Worm (Caenorhabditis elegans): Measurements from ENCODE around the gene Y57A10A.31.
"Not testable (repeated sequence)": the region's sequence is repeated elsewhere in the genome, so short reads cannot be mapped to it uniquely, and the experiment has no call there.

The Y57A10A.31 gene

DNA sequence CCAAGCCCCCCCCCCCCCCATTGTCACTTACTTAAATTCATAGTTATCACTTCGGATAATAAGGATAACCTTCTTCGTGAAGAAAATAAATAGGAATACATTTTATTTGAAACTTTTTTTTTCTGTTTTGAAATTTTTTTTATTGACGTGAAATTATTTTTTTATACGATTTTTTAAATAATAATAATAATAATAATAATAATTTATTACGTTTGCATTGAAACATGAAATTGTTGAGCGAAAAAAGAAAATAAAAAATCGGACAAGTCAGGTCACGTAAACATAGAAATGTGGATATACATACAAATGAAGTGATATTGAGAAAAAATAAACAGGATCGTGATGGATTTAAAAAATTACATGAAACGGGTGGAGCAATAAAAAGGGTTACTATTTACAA, 20.4 kb downstream of the Y57A10A.31 start, which contains the start of gene C50E10.2:
Gene C50E10.2 (minus strand): TSS at position 101 of the 400 bp plus-strand sequence.
- no peak for TF ChIP-seq sma-9 (GFP tag; optimal IDR thresholded peaks at IDR 0.05)
- no peak for TF ChIP-seq sma-9 (tag; optimal IDR thresholded peaks at IDR 0.05)
- no peak for TF ChIP-seq blmp-1 (tag; optimal IDR thresholded peaks at IDR 0.05; ENCODE audit: insufficient read depth)
- no peak for TF ChIP-seq alr-1 (tag; optimal IDR thresholded peaks at IDR 0.05)
- no peak for TF ChIP-seq nhr-11 (tag; optimal IDR thresholded peaks at IDR 0.05)
- no peak for TF ChIP-seq ztf-1 (GFP tag; conservative IDR thresholded peaks at IDR 0.05)
- no peak for TF ChIP-seq ceh-16 (tag; optimal IDR thresholded peaks at IDR 0.05)
- no peak for TF ChIP-seq ceh-82 (tag; optimal IDR thresholded peaks at IDR 0.05)
- TF ChIP-seq skn-1 (tag; optimal IDR thresholded peaks at IDR 0.05), result no peak

DNA sequence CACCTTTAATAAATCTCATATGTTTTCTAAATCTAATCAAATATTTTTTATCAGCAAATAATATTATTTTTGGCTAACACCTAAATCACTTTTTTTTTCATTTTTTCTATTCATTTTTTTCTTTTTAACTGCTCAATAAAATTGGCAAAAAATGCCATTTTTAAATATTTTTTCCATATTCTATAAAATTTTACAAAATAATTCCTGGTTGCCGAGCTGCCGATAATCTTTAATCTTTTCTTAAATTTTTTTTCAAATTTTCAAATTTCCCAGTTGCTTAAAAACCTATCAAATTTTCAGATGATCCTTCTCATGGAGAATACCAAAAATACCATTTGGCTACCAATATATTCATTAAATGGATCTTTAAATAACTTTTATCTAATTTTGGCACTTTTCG, 22.4 kb downstream of the Y57A10A.31 start, which contains the start of gene sre-51:
Gene sre-51 (plus strand): TSS at position 301 of the 400 bp plus-strand sequence.
- TF ChIP-seq elt-1 (tag; optimal IDR thresholded peaks at IDR 0.05) (no peak), gmeb-1 (tag; optimal IDR thresholded peaks at IDR 0.05) (no peak), lin-39 (tag; optimal IDR thresholded peaks at IDR 0.05) (no peak), nhr-77 (tag; optimal IDR thresholded peaks at IDR 0.05) (no peak), sem-4 (tag; optimal IDR thresholded peaks at IDR 0.05) (no peak), zag-1 (tag; optimal IDR thresholded peaks at IDR 0.05) (no peak), ztf-11 (tag; optimal IDR thresholded peaks at IDR 0.05) (no peak), nhr-10 (tag; optimal IDR thresholded peaks at IDR 0.05) (no peak), nhr-6 (tag; optimal IDR thresholded peaks at IDR 0.05) (no peak), snpc-4 (tag; optimal IDR thresholded peaks at IDR 0.05) (no peak), sma-9 (GFP tag; optimal IDR thresholded peaks at IDR 0.05) (no peak), sma-9 (tag; optimal IDR thresholded peaks at IDR 0.05) (no peak), nhr-23 (tag; optimal IDR thresholded peaks at IDR 0.05) (no peak)

DNA sequence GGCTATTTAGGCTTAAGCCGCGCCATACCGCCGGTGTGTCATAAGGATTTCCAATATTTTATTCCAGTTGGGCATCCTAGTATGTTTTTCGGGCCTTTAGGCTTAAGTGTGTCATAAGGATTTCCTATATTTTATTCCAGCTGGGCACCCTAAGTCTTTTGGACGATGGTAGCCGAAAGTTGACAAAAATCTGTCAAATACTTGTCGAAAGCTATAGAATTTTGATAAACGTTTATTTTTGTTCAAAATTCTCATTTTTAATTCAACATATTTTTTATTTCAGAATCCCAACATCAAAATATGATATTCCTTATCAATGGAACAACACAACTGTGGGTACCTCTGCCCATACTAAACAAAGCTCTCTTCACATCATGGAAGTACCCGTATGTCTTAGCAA, 29.4 kb downstream of the Y57A10A.31 start, which contains the start of gene sre-49:
Gene sre-49 (plus strand): TSS at position 301 of the 400 bp plus-strand sequence.
- not testable (repeated sequence) for TF ChIP-seq ama-1 (optimal IDR thresholded peaks at IDR 0.05); blmp-1 (tag; optimal IDR thresholded peaks at IDR 0.05; ENCODE audit: insufficient read depth); lin-39 (tag; optimal IDR thresholded peaks at IDR 0.05)

DNA sequence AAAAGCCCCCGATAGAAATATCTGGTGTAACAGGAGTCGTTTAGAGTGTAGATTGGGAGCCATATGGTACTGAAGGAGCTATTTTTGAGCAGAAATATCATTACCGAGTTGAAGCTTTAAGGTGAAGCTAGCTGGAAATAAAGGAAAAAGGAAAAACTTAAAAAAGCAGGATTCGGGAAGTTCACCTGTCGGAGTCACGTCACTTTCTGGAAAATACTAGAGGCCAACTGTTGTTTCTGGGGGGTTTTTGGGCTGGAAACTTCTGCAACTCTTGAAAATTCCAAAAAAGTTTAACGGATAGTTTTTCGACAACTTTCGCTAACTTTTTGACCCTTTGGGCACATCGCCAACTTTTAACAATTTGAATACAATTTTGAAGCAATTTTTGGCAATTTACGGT, 34.1 kb downstream of the Y57A10A.31 start, which contains the start of gene sre-53:
Gene sre-53 (minus strand): TSS at position 101 of the 400 bp plus-strand sequence.
- TF ChIP-seq dmd-4 (tag; optimal IDR thresholded peaks at IDR 0.05), result no peak
- TF ChIP-seq nhr-6 (tag; optimal IDR thresholded peaks at IDR 0.05), result no peak
- no peak for TF ChIP-seq unc-55 (GFP tag; optimal IDR thresholded peaks at IDR 0.05)
- TF ChIP-seq fos-1 (tag; optimal IDR thresholded peaks at IDR 0.05), result no peak
- TF ChIP-seq Y55F3AM.14 (GFP tag; optimal IDR thresholded peaks at IDR 0.05), result no peak

DNA sequence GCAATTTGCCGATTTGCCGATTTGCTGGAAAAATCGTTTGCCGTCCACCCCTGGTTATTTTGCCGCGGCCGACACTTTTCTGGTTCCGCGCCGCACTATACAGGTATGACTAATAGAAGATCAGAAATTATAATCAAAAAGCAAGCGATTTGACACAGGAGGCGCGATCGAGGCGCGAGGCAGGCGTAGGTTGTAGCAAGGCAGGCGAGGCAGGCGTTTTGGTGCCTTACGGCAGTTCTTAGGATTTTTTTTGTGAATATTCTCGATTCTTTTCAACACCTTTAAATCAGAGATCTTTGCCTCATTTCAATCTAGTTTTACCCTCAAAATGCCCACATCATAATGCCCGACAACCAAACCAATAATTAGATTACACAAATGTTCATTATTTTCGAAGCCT, 35.0 kb downstream of the Y57A10A.31 start, which contains the start of gene sre-56:
Gene sre-56 (plus strand): TSS at position 301 of the 400 bp plus-strand sequence.
- TF ChIP-seq nhr-21 (tag; optimal IDR thresholded peaks at IDR 0.05) (no peak), unc-39 (tag; optimal IDR thresholded peaks at IDR 0.05) (no peak), sma-3 (GFP tag; optimal IDR thresholded peaks at IDR 0.05) (no peak), aly-2 (tag; optimal IDR thresholded peaks at IDR 0.05) (no peak), nhr-11 (tag; optimal IDR thresholded peaks at IDR 0.05) (no peak), ztf-11 (tag; optimal IDR thresholded peaks at IDR 0.05) (no peak), blmp-1 (tag; optimal IDR thresholded peaks at IDR 0.05; ENCODE audit: insufficient read depth) (no peak), ztf-1 (GFP tag; conservative IDR thresholded peaks at IDR 0.05) (no peak), lin-39 (tag; optimal IDR thresholded peaks at IDR 0.05) (no peak), dmd-4 (tag; optimal IDR thresholded peaks at IDR 0.05) (no peak), skn-1 (tag; optimal IDR thresholded peaks at IDR 0.05) (no peak), sma-9 (GFP tag; optimal IDR thresholded peaks at IDR 0.05) (no peak), sma-9 (tag; optimal IDR thresholded peaks at IDR 0.05) (no peak), sem-4 (tag; optimal IDR thresholded peaks at IDR 0.05) (no peak), ceh-16 (tag; optimal IDR thresholded peaks at IDR 0.05) (no peak), elt-3 (tag; optimal IDR thresholded peaks at IDR 0.05) (no peak), lin-11 (tag; optimal IDR thresholded peaks at IDR 0.05) (no peak), lsy-2 (tag; optimal IDR thresholded peaks at IDR 0.05) (no peak), nhr-77 (tag; optimal IDR thresholded peaks at IDR 0.05) (no peak)

DNA sequence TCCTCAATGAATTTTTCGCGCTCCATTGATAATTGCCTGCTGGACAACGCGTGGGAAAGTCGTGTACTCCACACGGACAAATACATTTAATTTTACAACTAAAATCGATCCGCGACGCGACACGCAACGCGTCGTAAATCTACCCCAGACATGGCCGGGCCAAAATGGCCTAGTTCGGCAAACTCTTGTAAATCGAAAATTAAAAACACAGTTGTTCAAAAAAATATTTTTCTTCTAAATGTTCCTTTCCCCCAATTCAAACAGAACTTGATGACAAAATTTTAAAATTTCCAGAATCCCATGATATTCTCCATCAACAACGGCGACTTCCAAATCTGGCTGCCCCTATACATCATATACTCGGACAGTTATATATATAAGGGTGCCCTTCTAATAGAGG, 39.8 kb downstream of the Y57A10A.31 start, which contains the start of gene sre-55:
Gene sre-55 (plus strand): TSS at position 301 of the 400 bp plus-strand sequence.
- TF ChIP-seq egl-27 (tag; optimal IDR thresholded peaks at IDR 0.05), result no peak
- TF ChIP-seq unc-39 (tag; optimal IDR thresholded peaks at IDR 0.05), result no peak
- no peak for TF ChIP-seq fos-1 (tag; optimal IDR thresholded peaks at IDR 0.05)
- TF ChIP-seq nhr-10 (tag; optimal IDR thresholded peaks at IDR 0.05), result no peak
- no peak for TF ChIP-seq nhr-6 (tag; optimal IDR thresholded peaks at IDR 0.05)
- TF ChIP-seq aly-2 (tag; optimal IDR thresholded peaks at IDR 0.05), result no peak
- TF ChIP-seq unc-55 (GFP tag; optimal IDR thresholded peaks at IDR 0.05), result no peak
- no peak for TF ChIP-seq ceh-16 (tag; optimal IDR thresholded peaks at IDR 0.05)
